Worm (Caenorhabditis elegans) whole organism, L4 larva: ENCODE results near the gene K11D12.14.
A peak's percentile ranks its signal among the peaks of the same experiment; 100 is the strongest.

Experiments
- F10B5.3 ChIP-seq: sonication (generic microtip); optimal IDR thresholded peaks from 2 replicates; lab custom pipeline; 2016; ENCODE audit warnings: mild to moderate bottlenecking, missing genetic modification characterization, missing compliant biosample characterization
- F37D6.2 ChIP-seq: sonication (generic microtip); optimal IDR thresholded peaks from 2 replicates; lab custom pipeline; 2016; ENCODE audit warnings: mild to moderate bottlenecking, missing genetic modification characterization, missing compliant biosample characterization
- F49E8.2 ChIP-seq: sonication (generic microtip); optimal IDR thresholded peaks from 2 replicates; lab custom pipeline; 2016; ENCODE audit warnings: missing compliant biosample characterization, mild to moderate bottlenecking, missing genetic modification characterization, borderline replicate concordance
- T26A8.4 ChIP-seq: fragments of 200-800 bp; sonication (Bioruptor generic); IDR thresholded peaks from 2 replicates; pipeline ENCODE4 v1.3.6; 2022; ENCODE audit warnings: missing genetic modification characterization, missing compliant biosample characterization
- Y105C5A.15 ChIP-seq: fragments of 200-800 bp; sonication (Bioruptor generic); IDR thresholded peaks from 2 replicates; pipeline ENCODE4 v1.3.6; 2022; ENCODE audit warnings: missing genetic modification characterization, missing compliant biosample characterization
- Y48G9A.11 ChIP-seq: fragments of 200-800 bp; sonication (Bioruptor generic); IDR thresholded peaks from 2 replicates; pipeline ENCODE4 v1.3.6; 2022; ENCODE audit warnings: missing genetic modification reagents, missing genetic modification characterization, missing compliant biosample characterization
- Y5F2A.4 ChIP-seq: fragments of 200-800 bp; sonication (Bioruptor generic); optimal IDR thresholded peaks from 2 replicates; lab custom pipeline; 2018; ENCODE audit warnings: mild to moderate bottlenecking, missing genetic modification characterization, missing compliant biosample characterization
- Y75B8A.6 ChIP-seq: fragments of 200-800 bp; sonication (Bioruptor generic); IDR thresholded peaks from 2 replicates; pipeline ENCODE4 v1.3.6; 2022; ENCODE audit warnings: missing genetic modification reagents, missing genetic modification characterization, missing compliant biosample characterization
- aha-1 ChIP-seq: fragments of 150-350 bp; peaks from one replicate; lab custom pipeline; 2014; ENCODE audit warnings: missing biosample characterization, missing genetic modification characterization
- attf-4 ChIP-seq: sonication (generic microtip); optimal IDR thresholded peaks from 3 replicates; lab custom pipeline; 2017; ENCODE audit warnings: missing biosample characterization, missing genetic modification characterization
- ceh-20 ChIP-seq: fragments of 200-800 bp; sonication (Bioruptor generic); IDR thresholded peaks from 2 replicates; pipeline ENCODE4 v1.3.6; 2022; ENCODE audit warnings: missing genetic modification reagents, missing genetic modification characterization, missing compliant biosample characterization
- ceh-28 ChIP-seq: fragments of 150-350 bp; optimal IDR thresholded peaks from 2 replicates; lab custom pipeline; 2014; ENCODE audit warnings: missing biosample characterization, missing genetic modification reagents, missing genetic modification characterization
- ceh-44 ChIP-seq: fragments of 200-800 bp; sonication (Bioruptor generic); IDR thresholded peaks from 2 replicates; pipeline ENCODE4 v1.3.6; 2022; ENCODE audit warnings: missing genetic modification reagents, missing genetic modification characterization, missing compliant biosample characterization
- ceh-62 ChIP-seq: sonication (generic microtip); optimal IDR thresholded peaks from 2 replicates; lab custom pipeline; 2017; ENCODE audit warnings: missing biosample characterization, missing genetic modification characterization
- ces-1 ChIP-seq: fragments of 150-350 bp; sonication (generic microtip); optimal IDR thresholded peaks from 4 replicates; lab custom pipeline; 2014; ENCODE audit warnings: missing biosample characterization, missing genetic modification reagents, missing genetic modification characterization
- cey-2 ChIP-seq: sonication (generic microtip); optimal IDR thresholded peaks from 3 replicates; lab custom pipeline; 2017; ENCODE audit warnings: missing genetic modification characterization, mild to moderate bottlenecking, missing compliant biosample characterization, antibody characterized with exemption, borderline replicate concordance; ENCODE audit not compliant: insufficient read depth
- ctbp-1 ChIP-seq: fragments of 200-800 bp; sonication (Bioruptor generic); IDR thresholded peaks from 2 replicates; pipeline ENCODE4 v1.3.6; 2022; ENCODE audit warnings: missing genetic modification reagents, missing genetic modification characterization, missing compliant biosample characterization
- daf-12 ChIP-seq: fragments of 150-350 bp; optimal IDR thresholded peaks from 2 replicates; lab custom pipeline; 2014; ENCODE audit warnings: missing biosample characterization, missing genetic modification reagents, missing genetic modification characterization
- daf-16 ChIP-seq, 3 experiments: sonication (generic microtip); optimal IDR thresholded peaks; 2 replicates each; lab custom pipeline; 2016 to 2017; ENCODE audit warnings: missing genetic modification characterization in 3 of 3, missing genetic modification reagents in 3 of 3, mild to moderate bottlenecking in 2 of 3, missing compliant biosample characterization in 2 of 3, missing biosample characterization in 1 of 3, moderate library complexity in 1 of 3
- dpl-1 ChIP-seq: fragments of 150-350 bp; optimal IDR thresholded peaks from 2 replicates; lab custom pipeline; 2014; ENCODE audit warnings: missing biosample characterization, missing genetic modification reagents, missing genetic modification characterization
- duxl-1 ChIP-seq: sonication (generic microtip); optimal IDR thresholded peaks from 2 replicates; lab custom pipeline; 2016; ENCODE audit warnings: mild to moderate bottlenecking, missing genetic modification characterization, moderate library complexity, missing compliant biosample characterization; ENCODE audit not compliant: poor library complexity
- egl-43 ChIP-seq: fragments of 200-800 bp; sonication (Bioruptor generic); IDR thresholded peaks from 2 replicates; pipeline ENCODE4 v1.3.6; 2022; ENCODE audit warnings: missing genetic modification reagents, missing genetic modification characterization, missing compliant biosample characterization
- fos-1 ChIP-seq: fragments of 150-350 bp; optimal IDR thresholded peaks from 2 replicates; lab custom pipeline; 2014; ENCODE audit warnings: missing biosample characterization, missing genetic modification characterization
- hlh-11 ChIP-seq: fragments of 200-800 bp; sonication (Bioruptor generic); optimal IDR thresholded peaks from 2 replicates; lab custom pipeline; 2018; ENCODE audit warnings: mild to moderate bottlenecking, missing genetic modification characterization, missing compliant biosample characterization
- lin-1 ChIP-seq: fragments of 200-800 bp; sonication (Bioruptor generic); IDR thresholded peaks from 2 replicates; pipeline ENCODE4 v1.3.6; 2022; ENCODE audit warnings: missing genetic modification reagents, missing genetic modification characterization, missing compliant biosample characterization
- lin-15B ChIP-seq: fragments of 150-350 bp; sonication (generic microtip); optimal IDR thresholded peaks from 3 replicates; lab custom pipeline; 2014; ENCODE audit warnings: missing biosample characterization, missing genetic modification characterization
- lin-29 ChIP-seq: fragments of 200-800 bp; sonication (Bioruptor generic); IDR thresholded peaks from 2 replicates; pipeline ENCODE4 v1.3.6; 2022; ENCODE audit warnings: missing genetic modification reagents, missing genetic modification characterization, missing compliant biosample characterization
- lin-39 ChIP-seq: fragments of 150-350 bp; optimal IDR thresholded peaks from 2 replicates; lab custom pipeline; 2014; ENCODE audit warnings: missing biosample characterization, missing genetic modification reagents, missing genetic modification characterization
- madf-5 ChIP-seq, 2 experiments: fragments of 200-800 bp; sonication (Bioruptor generic); IDR thresholded peaks; 2 replicates each; pipeline ENCODE4 v1.3.6; 2022; ENCODE audit warnings: missing compliant biosample characterization in 2 of 2, missing genetic modification characterization in 2 of 2
- mdt-29 ChIP-seq: fragments of 200-800 bp; sonication (Bioruptor generic); IDR thresholded peaks from 2 replicates; pipeline ENCODE4 v1.3.6; 2022; ENCODE audit warnings: missing genetic modification reagents, missing genetic modification characterization, missing compliant biosample characterization
- mep-1 ChIP-seq: fragments of 150-350 bp; sonication (generic microtip); optimal IDR thresholded peaks from 3 replicates; lab custom pipeline; 2014; ENCODE audit warnings: missing biosample characterization, missing genetic modification characterization
- nhr-102 ChIP-seq: sonication (generic microtip); optimal IDR thresholded peaks from 2 replicates; lab custom pipeline; 2016; ENCODE audit warnings: mild to moderate bottlenecking, missing genetic modification characterization, moderate library complexity, missing compliant biosample characterization
- nhr-11 ChIP-seq: fragments of 150-350 bp; optimal IDR thresholded peaks from 2 replicates; lab custom pipeline; 2014; ENCODE audit warnings: missing biosample characterization, missing genetic modification characterization
- nhr-111 ChIP-seq: fragments of 200-800 bp; sonication (Bioruptor generic); optimal IDR thresholded peaks from 2 replicates; lab custom pipeline; 2018; ENCODE audit warnings: mild to moderate bottlenecking, missing genetic modification characterization, missing compliant biosample characterization
- nhr-25 ChIP-seq: sonication (generic microtip); optimal IDR thresholded peaks from 2 replicates; lab custom pipeline; 2017; ENCODE audit warnings: missing genetic modification characterization, mild to moderate bottlenecking, missing compliant biosample characterization, antibody characterized with exemption, moderate library complexity, borderline replicate concordance; ENCODE audit not compliant: insufficient read depth
- nhr-28 ChIP-seq: fragments of 150-350 bp; optimal IDR thresholded peaks from 2 replicates; lab custom pipeline; 2014; ENCODE audit warnings: missing biosample characterization, missing genetic modification characterization
- nhr-42 ChIP-seq: fragments of 200-800 bp; sonication (Bioruptor generic); IDR thresholded peaks from 2 replicates; pipeline ENCODE4 v1.3.6; 2022; ENCODE audit warnings: missing genetic modification characterization, missing compliant biosample characterization
- nhr-76 ChIP-seq: fragments of 150-350 bp; optimal IDR thresholded peaks from 2 replicates; lab custom pipeline; 2014; ENCODE audit warnings: missing biosample characterization, missing genetic modification characterization
- nhr-77 ChIP-seq: fragments of 150-350 bp; optimal IDR thresholded peaks from 2 replicates; lab custom pipeline; 2014; ENCODE audit warnings: missing biosample characterization, missing genetic modification characterization
- php-3 ChIP-seq: fragments of 200-800 bp; sonication (Bioruptor generic); IDR thresholded peaks from 2 replicates; pipeline ENCODE4 v1.3.6; 2022; ENCODE audit warnings: missing genetic modification reagents, missing genetic modification characterization, missing compliant biosample characterization
- pqm-1 ChIP-seq: sonication (generic microtip); optimal IDR thresholded peaks from 2 replicates; lab custom pipeline; 2017; ENCODE audit warnings: missing biosample characterization, missing genetic modification characterization
- snpc-1.2 ChIP-seq: fragments of 200-800 bp; sonication (Bioruptor generic); IDR thresholded peaks from 2 replicates; pipeline ENCODE4 v1.3.6; 2022; ENCODE audit warnings: missing genetic modification reagents, missing genetic modification characterization, missing compliant biosample characterization
- tag-97 ChIP-seq: fragments of 200-800 bp; sonication (Bioruptor generic); IDR thresholded peaks from 2 replicates; pipeline ENCODE4 v1.3.6; 2022; ENCODE audit warnings: missing genetic modification characterization, missing compliant biosample characterization
- tra-1 ChIP-seq: fragments of 200-800 bp; sonication (Bioruptor generic); IDR thresholded peaks from 2 replicates; pipeline ENCODE4 v1.3.6; 2022; ENCODE audit warnings: missing genetic modification reagents, missing genetic modification characterization, missing compliant biosample characterization
- unc-39 ChIP-seq: sonication (generic microtip); optimal IDR thresholded peaks from 2 replicates; lab custom pipeline; 2017; ENCODE audit warnings: missing biosample characterization, missing genetic modification characterization
- unc-62 ChIP-seq, 3 experiments: fragments of 150-350 bp in 1 of 3; sonication (generic microtip); optimal IDR thresholded peaks in 2 of 3; peaks in 1 of 3; 1 replicate in 1 of 3; 2 replicates in 2 of 3; lab custom pipeline; 2014 to 2017; ENCODE audit warnings: missing biosample characterization in 3 of 3, missing genetic modification characterization in 3 of 3, missing genetic modification reagents in 3 of 3, missing genotype in 1 of 3
- zfp-2 ChIP-seq: sonication (generic microtip); optimal IDR thresholded peaks from 2 replicates; lab custom pipeline; 2016; ENCODE audit warnings: mild to moderate bottlenecking, missing genetic modification characterization, missing compliant biosample characterization
- zip-11 ChIP-seq: fragments of 200-800 bp; sonication (Bioruptor generic); IDR thresholded peaks from 2 replicates; pipeline ENCODE4 v1.3.6; 2022; ENCODE audit warnings: missing genetic modification characterization, missing compliant biosample characterization
- ztf-11 ChIP-seq: fragments of 150-350 bp; optimal IDR thresholded peaks from 2 replicates; lab custom pipeline; 2014; ENCODE audit warnings: missing biosample characterization, missing genetic modification characterization

K11D12.14 gene

ce11 chrV:5049333-5049942, at the start of gene K11D12.14, which contains the start of gene pqn-51:
Gene K11D12.14, plus strand, starts transcription at chrV:5049636.
Gene pqn-51, plus strand, starts transcription at chrV:5049607.
- TF ChIP-seq nhr-77 (tag; lab: Kevin White, UChicago) (peak; percentile 77), lin-39 (tag; lab: Kevin White, UChicago) (no peak), daf-16 (GFP tag; optimal IDR thresholded peaks at IDR 0.05; lab: Kevin White, UChicago) (peak; percentile 48 to 74), daf-16 (tag; optimal IDR thresholded peaks at IDR 0.05; lab: Kevin White, UChicago) (peak; percentile 81), duxl-1 (tag; lab: Kevin White, UChicago) (peak; percentile 42), php-3 (peak; percentile 71; the same call in 1 of the 2 replicates), lin-29 (GFP tag; lab: Robert Waterston, UW) (peak; percentile 87), nhr-11 (tag; lab: Kevin White, UChicago) (peak; percentile 87), daf-12 (no peak), hlh-11 (tag; lab: Kevin White, UChicago) (peak; percentile 95), unc-39 (no peak), fos-1 (tag; lab: Kevin White, UChicago) (no peak), nhr-111 (GFP tag; lab: Kevin White, UChicago) (no peak), Y5F2A.4 (no peak), snpc-1.2 (peak; percentile 70), pqm-1 (tag; lab: Kevin White, UChicago) (no peak), tag-97 (no peak), unc-62 (GFP tag; optimal IDR thresholded peaks at IDR 0.05 in 1 of 2; lab: Kevin White, UChicago) (peak in 1 of 2 experiments; percentile 100), unc-62 (tag; optimal IDR thresholded peaks at IDR 0.05; lab: Kevin White, UChicago) (no peak), ctbp-1 (GFP tag; lab: Robert Waterston, UW) (peak; percentile 96), ceh-20 (peak; percentile 97), zfp-2 (peak; percentile 73), tra-1 (GFP tag; lab: Robert Waterston, UW) (peak; percentile 91), nhr-28 (peak; percentile 83), zip-11 (no peak), mep-1 (tag; lab: Kevin White, UChicago) (peak; percentile 87), dpl-1 (GFP tag; lab: Kevin White, UChicago) (peak; percentile 90), ceh-62 (no peak), madf-5 (GFP tag; IDR thresholded peaks at IDR 0.05; lab: Robert Waterston, UW) (0 out of 4 replicates have a peak, but pooled peaks of 1 of the 2 experiments have one; percentile 5), egl-43 (GFP tag; lab: Robert Waterston, UW) (peak; percentile 97), F37D6.2 (tag; lab: Kevin White, UChicago) (peak; percentile 91), Y75B8A.6 (0 out of 2 replicates have a peak, but pooled peaks have one; percentile 11), Y48G9A.11 (GFP tag; lab: Robert Waterston, UW) (peak; percentile 57; the same call in 1 of the 2 replicates), aha-1 (tag; lab: Kevin White, UChicago) (peak; percentile 87), lin-15B (tag; lab: Kevin White, UChicago) (peak; percentile 31), Y105C5A.15 (0 out of 2 replicates have a peak, but pooled peaks have one; percentile 54), ceh-28 (no peak), mdt-29 (GFP tag; lab: Robert Waterston, UW) (0 out of 2 replicates have a peak, but pooled peaks have one; percentile 59), lin-1 (GFP tag; lab: Robert Waterston, UW) (peak; percentile 61; the same call in 1 of the 2 replicates), attf-4 (tag; lab: Kevin White, UChicago) (no peak), nhr-42 (peak; percentile 93), ces-1 (GFP tag; lab: Kevin White, UChicago) (no peak), F49E8.2 (no peak), nhr-76 (no peak), nhr-25 (peak; percentile 24), nhr-102 (tag; lab: Kevin White, UChicago) (peak; percentile 93), F10B5.3 (tag; lab: Kevin White, UChicago) (peak; percentile 79), ceh-44 (GFP tag; lab: Robert Waterston, UW) (peak; percentile 98), cey-2 (tag; lab: Kevin White, UChicago) (no peak), ztf-11 (tag; lab: Kevin White, UChicago) (no peak), T26A8.4 (GFP tag; lab: Robert Waterston, UW) (peak; percentile 93)
